Worm (Caenorhabditis elegans) whole organism, L3 larva: ENCODE data around the gene T24A6.7.
"Not testable (repeated sequence)": the region's sequence is repeated elsewhere in the genome, so short reads cannot be mapped to it uniquely, and the experiment has no call there.

Experiments used
- R02D3.7 ChIP-seq: fragments of 150-350 bp; optimal IDR thresholded peaks from 2 replicates; lab custom pipeline; 2014; ENCODE audit warnings: missing biosample characterization, missing genetic modification characterization
- aly-2 ChIP-seq: fragments of 150-350 bp; optimal IDR thresholded peaks from 2 replicates; lab custom pipeline; 2014; ENCODE audit warnings: missing biosample characterization, missing genetic modification characterization
- ceh-16 ChIP-seq: sonication (generic microtip); optimal IDR thresholded peaks from 2 replicates; lab custom pipeline; 2017; ENCODE audit warnings: missing biosample characterization, missing genetic modification characterization
- ceh-28 ChIP-seq: fragments of 150-350 bp; optimal IDR thresholded peaks from 2 replicates; lab custom pipeline; 2014; ENCODE audit warnings: missing biosample characterization, missing genetic modification reagents, missing genetic modification characterization
- ceh-82 ChIP-seq: fragments of 150-350 bp; optimal IDR thresholded peaks from 2 replicates; lab custom pipeline; 2014; ENCODE audit warnings: missing biosample characterization, missing genetic modification characterization
- ceh-9 ChIP-seq: sonication (generic microtip); optimal IDR thresholded peaks from 2 replicates; lab custom pipeline; 2018; ENCODE audit warnings: missing biosample characterization, missing genetic modification characterization
- daf-12 ChIP-seq: fragments of 150-350 bp; optimal IDR thresholded peaks from 2 replicates; lab custom pipeline; 2014; ENCODE audit warnings: missing biosample characterization, missing genetic modification reagents, missing genetic modification characterization
- elt-3 ChIP-seq, 3 experiments: fragments of 150-350 bp in 1 of 3; sonication (generic microtip) in 2 of 3; optimal IDR thresholded peaks; 2 replicates in 2 of 3; 4 replicates in 1 of 3; lab custom pipeline; 2014 to 2017; ENCODE audit warnings: missing biosample characterization in 3 of 3, missing genetic modification characterization in 3 of 3
- fkh-10 ChIP-seq: sonication (generic microtip); optimal IDR thresholded peaks from 2 replicates; lab custom pipeline; 2017; ENCODE audit warnings: missing biosample characterization, missing genetic modification reagents, missing genetic modification characterization
- jun-1 ChIP-seq: fragments of 150-350 bp; optimal IDR thresholded peaks from 2 replicates; lab custom pipeline; 2014; ENCODE audit warnings: missing biosample characterization, missing genetic modification reagents, missing genetic modification characterization
- lin-15B ChIP-seq: fragments of 150-350 bp; optimal IDR thresholded peaks from 2 replicates; lab custom pipeline; 2014; ENCODE audit warnings: missing biosample characterization, missing genetic modification characterization
- lin-39 ChIP-seq: fragments of 150-350 bp; optimal IDR thresholded peaks from 2 replicates; lab custom pipeline; 2018; ENCODE audit warnings: missing biosample characterization, missing genetic modification reagents, missing genetic modification characterization
- nhr-12 ChIP-seq: fragments of 150-350 bp; optimal IDR thresholded peaks from 2 replicates; lab custom pipeline; 2014; ENCODE audit warnings: missing biosample characterization, missing genetic modification characterization
- nhr-237 ChIP-seq: fragments of 150-350 bp; optimal IDR thresholded peaks from 2 replicates; lab custom pipeline; 2014; ENCODE audit warnings: missing biosample characterization, missing genetic modification characterization
- nhr-25 ChIP-seq: sonication (generic microtip); optimal IDR thresholded peaks from 2 replicates; lab custom pipeline; 2017; ENCODE audit warnings: missing biosample characterization, missing genetic modification characterization
- nhr-43 ChIP-seq: sonication (generic microtip); optimal IDR thresholded peaks from 2 replicates; lab custom pipeline; 2016; ENCODE audit warnings: mild to moderate bottlenecking, missing genetic modification characterization, missing compliant biosample characterization; ENCODE audit not compliant: poor library complexity, severe bottlenecking
- nhr-76 ChIP-seq: fragments of 150-350 bp; sonication (generic microtip); optimal IDR thresholded peaks from 5 replicates; lab custom pipeline; 2014; ENCODE audit warnings: missing biosample characterization, missing genetic modification characterization
- nhr-77 ChIP-seq: fragments of 150-350 bp; optimal IDR thresholded peaks from 2 replicates; lab custom pipeline; 2014; ENCODE audit warnings: missing biosample characterization, missing genetic modification characterization
- sea-2 ChIP-seq: fragments of 150-350 bp; sonication (generic microtip); optimal IDR thresholded peaks from 4 replicates; lab custom pipeline; 2014; ENCODE audit warnings: missing biosample characterization, missing genetic modification reagents, missing genetic modification characterization
- skn-1 ChIP-seq: fragments of 150-350 bp; optimal IDR thresholded peaks from 2 replicates; lab custom pipeline; 2014; ENCODE audit warnings: missing biosample characterization, missing genetic modification characterization
- tbx-2 ChIP-seq: sonication (generic microtip); optimal IDR thresholded peaks from 2 replicates; lab custom pipeline; 2016; ENCODE audit warnings: mild to moderate bottlenecking, missing genetic modification characterization, missing compliant biosample characterization
- unc-39 ChIP-seq: sonication (generic microtip); optimal IDR thresholded peaks from 4 replicates; lab custom pipeline; 2017; ENCODE audit warnings: missing biosample characterization, missing genetic modification characterization
- zag-1 ChIP-seq: fragments of 150-350 bp; optimal IDR thresholded peaks from 2 replicates; lab custom pipeline; 2014; ENCODE audit warnings: missing biosample characterization, missing genetic modification characterization
- ztf-4 ChIP-seq: fragments of 150-350 bp; optimal IDR thresholded peaks from 2 replicates; lab custom pipeline; 2014; ENCODE audit warnings: missing biosample characterization, missing genetic modification characterization

Gene T24A6.7

DNA sequence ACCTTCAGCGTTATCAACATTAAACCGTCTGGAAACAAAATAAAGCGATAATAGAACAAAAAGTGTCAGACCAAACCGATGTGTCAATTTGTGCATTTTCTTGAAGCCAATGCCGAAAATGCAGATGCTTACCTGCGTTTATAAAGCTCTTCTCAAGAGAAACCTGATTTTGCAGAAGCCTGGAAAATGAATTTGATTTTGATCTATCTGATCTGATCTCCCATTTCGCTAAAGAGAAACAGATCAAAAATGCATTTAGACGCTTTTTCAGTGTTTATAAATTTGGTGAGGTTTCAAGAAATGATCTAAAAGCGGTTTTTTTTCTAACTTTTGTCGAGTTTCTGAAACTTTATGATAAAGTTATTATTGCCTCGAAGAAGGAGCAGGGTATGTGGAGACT lies 37.8 kb downstream of the T24A6.7 start, which contains the start of gene T24A6.16:
TSS of gene T24A6.16 (minus strand) at position 101 of the 400 bp plus-strand sequence.
- not testable (repeated sequence) for TF ChIP-seq skn-1 (tag; lab: Kevin White, UChicago); tbx-2 (tag; lab: Kevin White, UChicago); sea-2 (GFP tag; lab: Kevin White, UChicago)

ce11 chrV:3564335-3564734 lies 39.3 kb downstream of the T24A6.7 start, which contains the start of gene T24A6.17:
TSS of gene T24A6.17 (minus strand) at chrV:3564435.
- TF ChIP-seq nhr-25, ceh-9, daf-12 (tag; lab: Kevin White, UChicago): not testable (repeated sequence)

DNA sequence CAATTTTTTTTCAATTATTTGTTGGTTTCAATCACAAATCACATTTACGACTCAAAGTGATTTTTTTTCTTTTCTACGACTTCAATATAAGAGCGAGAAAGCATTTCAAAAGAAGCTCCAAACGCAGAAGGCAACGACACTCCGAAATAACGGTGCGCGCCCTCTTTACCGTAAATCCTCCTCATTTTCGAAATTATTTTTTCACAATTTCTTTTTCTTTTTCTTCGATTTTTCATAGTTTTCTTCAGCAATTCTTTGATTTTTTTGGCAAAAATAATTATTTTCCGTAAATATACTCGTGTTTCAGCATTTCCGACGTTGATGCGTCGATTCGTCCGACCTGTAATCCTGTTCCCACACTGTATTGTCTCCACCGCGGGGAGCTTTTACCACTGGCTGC lies 45.6 kb downstream of the T24A6.7 start, which contains the start of gene F40C5.2:
TSS of gene F40C5.2 (plus strand) at position 301 of the 400 bp plus-strand sequence.
- not testable (repeated sequence) for TF ChIP-seq ztf-4 (tag; lab: Kevin White, UChicago); lin-15B (tag; lab: Kevin White, UChicago); elt-3 (tag; optimal IDR thresholded peaks at IDR 0.05; lab: Kevin White, UChicago)

DNA sequence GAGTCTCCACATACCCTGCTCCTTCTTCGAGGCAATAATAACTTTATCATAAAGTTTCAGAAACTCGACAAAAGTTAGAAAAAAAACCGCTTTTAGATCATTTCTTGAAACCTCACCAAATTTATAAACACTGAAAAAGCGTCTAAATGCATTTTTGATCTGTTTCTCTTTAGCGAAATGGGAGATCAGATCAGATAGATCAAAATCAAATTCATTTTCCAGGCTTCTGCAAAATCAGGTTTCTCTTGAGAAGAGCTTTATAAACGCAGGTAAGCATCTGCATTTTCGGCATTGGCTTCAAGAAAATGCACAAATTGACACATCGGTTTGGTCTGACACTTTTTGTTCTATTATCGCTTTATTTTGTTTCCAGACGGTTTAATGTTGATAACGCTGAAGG lies 47.3 kb downstream of the T24A6.7 start, which contains the start of gene F40C5.1:
TSS of gene F40C5.1 (plus strand) at position 301 of the 400 bp plus-strand sequence.
- TF ChIP-seq fkh-10 (GFP tag; lab: Kevin White, UChicago); jun-1 (tag; lab: Kevin White, UChicago); nhr-12 (tag; lab: Kevin White, UChicago): not testable (repeated sequence)

- no peak for TF ChIP-seq zag-1 (tag; lab: Kevin White, UChicago)
- TF ChIP-seq daf-12 (tag; lab: Kevin White, UChicago), result no peak
- no peak for TF ChIP-seq ztf-4 (tag; lab: Kevin White, UChicago)
- TF ChIP-seq unc-39 (tag; lab: Kevin White, UChicago), result no peak
- no peak for TF ChIP-seq R02D3.7 (tag; lab: Kevin White, UChicago)
- TF ChIP-seq jun-1 (tag; lab: Kevin White, UChicago), result no peak
- no peak for TF ChIP-seq nhr-77 (tag; lab: Kevin White, UChicago)
- no peak for TF ChIP-seq fkh-10 (GFP tag; lab: Kevin White, UChicago)
- no peak for TF ChIP-seq tbx-2 (tag; lab: Kevin White, UChicago)
- no peak for TF ChIP-seq ceh-28 (tag; lab: Kevin White, UChicago)
- no peak for TF ChIP-seq nhr-76 (tag; lab: Kevin White, UChicago)
- TF ChIP-seq nhr-43 (tag; lab: Kevin White, UChicago), result no peak
- no peak for TF ChIP-seq lin-39
- no peak for TF ChIP-seq nhr-237 (tag; lab: Kevin White, UChicago)
- TF ChIP-seq aly-2, result no peak
- no peak for TF ChIP-seq ceh-82 (tag; lab: Kevin White, UChicago)
- TF ChIP-seq ceh-16, result no peak
- TF ChIP-seq, all 47 proteins: peak for 0
Observed at ce11 chrV:3575759-3576158, 50.7 kb downstream of the T24A6.7 start, which contains the start of gene grl-27. TSS of gene grl-27 (minus strand) at chrV:3575859.
